Worm (Caenorhabditis elegans) whole organism, early embryonic: Measurements from ENCODE around the gene R02D3.8.

Experiments
- B0310.2 ChIP-seq: sonication (generic microtip); optimal IDR thresholded peaks from 2 replicates; lab custom pipeline; 2016; ENCODE audit warnings: mild to moderate bottlenecking, missing genetic modification characterization, missing compliant biosample characterization
- F13C5.2 ChIP-seq: sonication (generic microtip); optimal IDR thresholded peaks from 2 replicates; lab custom pipeline; 2017; ENCODE audit warnings: mild to moderate bottlenecking, missing genetic modification characterization, inconsistent platforms, missing compliant biosample characterization
- aly-1 ChIP-seq: sonication (generic microtip); optimal IDR thresholded peaks from 2 replicates; lab custom pipeline; 2016; ENCODE audit warnings: missing genetic modification characterization, missing compliant biosample characterization
- ama-1 ChIP-seq: fragments of 150-350 bp; optimal IDR thresholded peaks from 2 replicates; lab custom pipeline; 2014
- ceh-13 ChIP-seq: fragments of 200-800 bp; sonication (Bioruptor generic); optimal IDR thresholded peaks from 2 replicates; lab custom pipeline; 2018; ENCODE audit warnings: mild to moderate bottlenecking, missing genetic modification characterization, missing compliant biosample characterization
- ceh-36 ChIP-seq: sonication (generic microtip); optimal IDR thresholded peaks from 2 replicates; lab custom pipeline; 2016; ENCODE audit warnings: missing genetic modification characterization, inconsistent platforms, missing compliant biosample characterization
- ets-7 ChIP-seq: sonication (generic microtip); optimal IDR thresholded peaks from 2 replicates; lab custom pipeline; 2016; ENCODE audit warnings: missing genotype, missing genetic modification characterization, missing compliant biosample characterization
- flt-1 ChIP-seq: fragments of 200-800 bp; sonication (Bioruptor generic); IDR thresholded peaks from 2 replicates; pipeline ENCODE4 v1.3.6; 2022; ENCODE audit warnings: missing genetic modification characterization, missing compliant biosample characterization
- hmbx-1 ChIP-seq: sonication (generic microtip); optimal IDR thresholded peaks from 2 replicates; lab custom pipeline; 2016; ENCODE audit warnings: mild to moderate bottlenecking, missing genetic modification characterization, missing compliant biosample characterization
- hmg-4 ChIP-seq: fragments of 200-800 bp; sonication (Bioruptor generic); optimal IDR thresholded peaks from 2 replicates; lab custom pipeline; 2018; ENCODE audit warnings: mild to moderate bottlenecking, missing genetic modification characterization, missing compliant biosample characterization
- hnd-1 ChIP-seq: sonication (generic microtip); optimal IDR thresholded peaks from 2 replicates; lab custom pipeline; 2016; ENCODE audit warnings: missing genetic modification characterization, missing compliant biosample characterization
- pes-1 ChIP-seq: fragments of 200-800 bp; sonication (Bioruptor generic); IDR thresholded peaks from 2 replicates; pipeline ENCODE4 v1.3.6; 2022; ENCODE audit warnings: missing genetic modification reagents, missing genetic modification characterization, missing compliant biosample characterization
- scrt-1 ChIP-seq: fragments of 200-800 bp; sonication (Bioruptor generic); IDR thresholded peaks from 2 replicates; pipeline ENCODE4 v1.3.6; 2022; ENCODE audit warnings: missing genetic modification characterization, missing compliant biosample characterization
- sea-1 ChIP-seq: fragments of 200-800 bp; sonication (Bioruptor generic); conservative IDR thresholded peaks from 2 replicates; pipeline ENCODE4 v1.3.6; 2022; ENCODE audit warnings: missing genetic modification characterization, missing compliant biosample characterization
- tbx-11 ChIP-seq: fragments of 200-800 bp; sonication (Bioruptor generic); IDR thresholded peaks from 2 replicates; pipeline ENCODE4 v1.3.6; 2022; ENCODE audit warnings: missing genetic modification characterization, missing compliant biosample characterization
- tbx-37 ChIP-seq: fragments of 200-800 bp; sonication (Bioruptor generic); conservative IDR thresholded peaks from 2 replicates; pipeline ENCODE4 v1.3.6; 2022; ENCODE audit warnings: missing genetic modification reagents, missing genetic modification characterization, missing compliant biosample characterization
- tra-4 ChIP-seq: sonication (generic microtip); optimal IDR thresholded peaks from 2 replicates; lab custom pipeline; 2017; ENCODE audit warnings: missing genetic modification characterization, missing compliant biosample characterization

R02D3.8 gene

ce11 chrIV:283347-283746 lies 26.3 kb upstream of the R02D3.8 start, which contains the start of gene best-19:
best-19 (plus strand) TSS chrIV:283647.
- TF ChIP-seq pes-1 (GFP tag; lab: Robert Waterston, UW) (no peak), F13C5.2 (tag; lab: Kevin White, UChicago) (no peak), flt-1 (GFP tag; lab: Robert Waterston, UW) (no peak), hmbx-1 (tag; lab: Kevin White, UChicago) (no peak), ceh-13 (GFP tag; lab: Kevin White, UChicago) (no peak), sea-1 (GFP tag; lab: Robert Waterston, UW) (no peak), ceh-36 (tag; lab: Kevin White, UChicago) (no peak), hnd-1 (no peak), B0310.2 (tag; lab: Kevin White, UChicago) (no peak), tra-4 (tag; lab: Kevin White, UChicago) (no peak), hmg-4 (no peak), tbx-37 (no peak), scrt-1 (no peak), ets-7 (tag; lab: Kevin White, UChicago) (no peak), aly-1 (no peak), ama-1 (lab: Kevin White, UChicago) (no peak), tbx-11 (GFP tag; lab: Robert Waterston, UW) (no peak)

DNA sequence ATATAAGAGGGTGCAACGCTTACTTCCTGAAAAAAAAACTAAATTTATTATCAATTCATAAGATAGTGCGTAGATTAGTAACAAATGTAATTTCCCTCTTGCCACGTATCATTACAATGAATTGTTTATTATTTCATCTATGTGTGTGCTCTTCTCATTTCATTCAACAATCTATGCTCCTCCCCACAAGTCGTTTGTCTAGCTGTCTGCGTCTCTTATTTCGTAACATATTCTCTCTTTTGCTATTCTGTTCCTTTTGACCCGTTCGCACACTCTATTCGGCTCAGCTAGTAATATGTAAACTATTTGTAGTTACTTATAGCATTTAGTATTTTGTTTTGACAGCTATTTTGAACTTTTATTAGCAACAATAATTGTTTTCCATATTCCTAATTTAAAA lies 25.0 kb upstream of the R02D3.8 start:
- TF ChIP-seq B0310.2 (tag; lab: Kevin White, UChicago) (no peak), ama-1 (lab: Kevin White, UChicago) (no peak), tbx-37 (no peak), flt-1 (GFP tag; lab: Robert Waterston, UW) (no peak), aly-1 (no peak), hnd-1 (no peak), tbx-11 (GFP tag; lab: Robert Waterston, UW) (no peak), pes-1 (GFP tag; lab: Robert Waterston, UW) (no peak), ceh-36 (tag; lab: Kevin White, UChicago) (no peak), hmbx-1 (tag; lab: Kevin White, UChicago) (no peak), tra-4 (tag; lab: Kevin White, UChicago) (no peak), sea-1 (GFP tag; lab: Robert Waterston, UW) (no peak), hmg-4 (no peak)

ce11 chrIV:278284-278683 lies 21.3 kb upstream of the R02D3.8 start:
- TF ChIP-seq ets-7 (tag; lab: Kevin White, UChicago) (no peak), aly-1 (no peak), scrt-1 (no peak), ceh-36 (tag; lab: Kevin White, UChicago) (no peak), hmg-4 (no peak), hmbx-1 (tag; lab: Kevin White, UChicago) (no peak), F13C5.2 (tag; lab: Kevin White, UChicago) (no peak), tra-4 (tag; lab: Kevin White, UChicago) (no peak)

DNA sequence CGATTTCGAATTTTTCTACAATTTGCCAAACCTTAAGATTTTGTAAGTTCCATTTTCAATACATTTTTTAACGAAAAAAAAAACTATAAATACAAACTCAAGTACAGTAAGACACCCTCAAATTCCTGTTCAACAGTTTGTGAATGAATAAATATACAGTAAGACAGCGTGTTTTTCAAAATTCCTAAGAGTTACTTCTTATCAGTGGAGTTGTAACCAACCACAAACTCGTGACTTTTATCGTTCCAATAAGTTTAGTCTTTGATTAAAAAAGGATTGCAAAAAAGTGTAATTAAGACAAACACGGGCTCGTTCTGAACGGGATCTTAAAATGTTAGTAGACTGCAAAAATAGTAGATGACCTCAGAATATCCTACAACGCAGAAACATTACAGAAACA lies 18.1 kb upstream of the R02D3.8 start:
- TF ChIP-seq F13C5.2 (tag; lab: Kevin White, UChicago) (no peak), scrt-1 (no peak), sea-1 (GFP tag; lab: Robert Waterston, UW) (no peak), hmg-4 (no peak), tbx-37 (no peak), aly-1 (no peak), hnd-1 (no peak)

- TF ChIP-seq ama-1 (lab: Kevin White, UChicago), result no peak
These were observed 17.2 kb upstream of the R02D3.8 start, which contains the start of gene sma-10 for ce11 chrIV:274185-274584. sma-10 (plus strand) TSS chrIV:274420.

DNA sequence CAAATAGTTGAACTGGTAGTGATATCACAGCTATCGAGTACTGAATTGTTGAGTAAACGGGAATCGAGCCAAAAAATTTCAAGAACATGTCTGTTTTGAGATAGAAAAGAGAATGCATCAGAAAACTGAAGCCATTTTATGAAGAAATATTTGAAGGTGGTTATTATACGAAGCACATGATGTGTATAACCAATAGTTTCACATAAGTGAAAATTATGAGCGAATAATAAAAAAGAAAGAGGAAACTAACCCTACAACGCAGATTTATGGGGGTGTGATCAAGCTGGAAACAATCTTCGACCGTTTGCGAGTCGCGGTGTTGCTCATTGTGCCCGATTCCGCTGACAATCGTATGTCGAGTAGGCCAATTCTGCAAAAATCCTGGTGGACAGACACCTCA lies 16.3 kb upstream of the R02D3.8 start, which contains the start of gene srh-282:
Gene srh-282, minus strand, starts transcription at position 101 of the 400 bp plus-strand sequence.
- TF ChIP-seq tra-4 (tag; lab: Kevin White, UChicago), result no peak
- no peak for TF ChIP-seq sea-1 (GFP tag; lab: Robert Waterston, UW)
- TF ChIP-seq hmg-4, result no peak
- no peak for TF ChIP-seq ets-7 (tag; lab: Kevin White, UChicago)
- no peak for TF ChIP-seq hmbx-1 (tag; lab: Kevin White, UChicago)
- TF ChIP-seq tbx-37, result no peak
- no peak for TF ChIP-seq ama-1 (lab: Kevin White, UChicago)
- TF ChIP-seq pes-1 (GFP tag; lab: Robert Waterston, UW), result no peak
- no peak for TF ChIP-seq ceh-36 (tag; lab: Kevin White, UChicago)
- TF ChIP-seq hnd-1, result no peak
- TF ChIP-seq flt-1 (GFP tag; lab: Robert Waterston, UW), result no peak
- no peak for TF ChIP-seq F13C5.2 (tag; lab: Kevin White, UChicago)
- no peak for TF ChIP-seq scrt-1
- no peak for TF ChIP-seq aly-1
- no peak for TF ChIP-seq tbx-11 (GFP tag; lab: Robert Waterston, UW)
- no peak for TF ChIP-seq ceh-13 (GFP tag; lab: Kevin White, UChicago)

DNA sequence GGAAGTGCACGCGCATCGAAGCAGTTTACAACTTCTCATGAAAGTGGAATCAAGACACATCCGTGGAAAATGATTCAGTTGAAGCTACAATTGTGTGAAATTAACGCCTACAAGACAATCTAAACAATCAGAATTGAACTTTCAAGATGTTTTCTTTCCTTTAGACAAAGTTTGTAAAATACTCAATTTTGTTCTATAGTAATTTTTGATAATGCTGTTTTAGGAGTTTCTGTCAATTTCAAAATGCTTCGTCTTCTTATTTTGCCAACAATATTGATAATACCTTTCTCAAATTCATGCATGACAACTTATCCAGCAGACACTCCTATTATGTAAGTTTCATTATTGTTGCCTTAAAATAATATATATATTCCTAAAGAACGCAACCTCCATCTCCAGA lies 12.1 kb upstream of the R02D3.8 start, which contains the start of gene T21D12.11:
Gene T21D12.11, plus strand, starts transcription at position 301 of the 400 bp plus-strand sequence.
- no peak for TF ChIP-seq flt-1 (GFP tag; lab: Robert Waterston, UW)
- no peak for TF ChIP-seq tbx-37
- no peak for TF ChIP-seq F13C5.2 (tag; lab: Kevin White, UChicago)

DNA sequence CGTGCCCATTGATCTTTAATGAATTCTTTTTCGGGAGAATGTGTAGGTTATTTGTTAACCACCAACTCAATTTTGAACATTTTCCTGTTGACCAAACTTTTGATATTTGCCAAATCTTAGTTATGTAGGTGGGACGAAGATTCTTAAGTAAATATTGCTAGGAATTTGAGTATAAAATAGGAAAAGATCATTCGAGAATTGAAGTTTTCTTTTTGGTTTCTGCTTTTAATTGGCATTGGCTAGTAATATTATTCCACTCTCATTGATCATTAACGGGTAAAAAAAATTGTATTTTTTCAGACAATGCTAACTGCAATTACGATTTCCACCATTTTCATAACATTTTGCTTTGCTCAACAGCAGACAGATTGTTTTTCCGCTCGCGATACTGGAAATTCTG lies 9.1 kb upstream of the R02D3.8 start, which contains the start of gene T21D12.12:
Gene T21D12.12, plus strand, starts transcription at position 301 of the 400 bp plus-strand sequence.
- TF ChIP-seq hmg-4, result no peak
- TF ChIP-seq tbx-37, result no peak
- no peak for TF ChIP-seq F13C5.2 (tag; lab: Kevin White, UChicago)
- TF ChIP-seq pes-1 (GFP tag; lab: Robert Waterston, UW), result no peak
- TF ChIP-seq ceh-36 (tag; lab: Kevin White, UChicago), result no peak
- no peak for TF ChIP-seq B0310.2 (tag; lab: Kevin White, UChicago)
- no peak for TF ChIP-seq aly-1
- no peak for TF ChIP-seq tbx-11 (GFP tag; lab: Robert Waterston, UW)
- no peak for TF ChIP-seq sea-1 (GFP tag; lab: Robert Waterston, UW)
- TF ChIP-seq ceh-13 (GFP tag; lab: Kevin White, UChicago), result no peak
- TF ChIP-seq hnd-1, result no peak
- TF ChIP-seq flt-1 (GFP tag; lab: Robert Waterston, UW), result no peak
- TF ChIP-seq ets-7 (tag; lab: Kevin White, UChicago), result no peak
- TF ChIP-seq tra-4 (tag; lab: Kevin White, UChicago), result no peak
- TF ChIP-seq scrt-1, result no peak
- no peak for TF ChIP-seq ama-1 (lab: Kevin White, UChicago)
- TF ChIP-seq hmbx-1 (tag; lab: Kevin White, UChicago), result no peak
